Worm (Caenorhabditis elegans) whole organism, L4/young adult: ENCODE results near the gene F39D8.3.

Experiments used
- W03F9.2 ChIP-seq: fragments of 150-350 bp; optimal IDR thresholded peaks from 2 replicates; lab custom pipeline; 2014; ENCODE audit warnings: missing biosample characterization, missing genetic modification characterization
- dao-5 ChIP-seq: sonication (generic microtip); optimal IDR thresholded peaks from 2 replicates; lab custom pipeline; 2016; ENCODE audit warnings: missing genotype, missing genetic modification characterization, moderate library complexity, missing compliant biosample characterization
- him-1 ChIP-seq: sonication (generic microtip); optimal IDR thresholded peaks from 2 replicates; lab custom pipeline; 2016; ENCODE audit warnings: missing genotype, missing genetic modification reagents, missing genetic modification characterization, missing compliant biosample characterization

DNA sequence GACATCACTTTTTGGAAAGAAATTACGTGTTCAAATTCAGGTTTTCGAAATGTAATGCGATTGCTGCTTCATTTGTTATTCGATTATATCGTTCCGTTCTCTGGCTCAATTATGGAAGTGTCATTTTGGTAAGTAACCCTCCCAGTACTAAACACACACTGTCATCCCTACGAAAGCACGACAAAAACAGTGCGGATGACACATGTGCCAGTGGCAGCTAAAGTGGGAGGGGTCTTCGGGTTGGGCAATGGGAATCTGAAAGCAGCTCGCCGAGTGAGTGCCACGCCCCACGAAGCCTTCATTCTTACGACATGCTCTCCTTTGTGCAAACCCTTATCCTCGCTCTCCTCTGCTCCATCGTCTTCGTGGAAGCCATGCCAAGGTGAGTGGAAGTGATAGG lies 12.7 kb downstream of the F39D8.3 start, which contains the start of gene flp-32:
- TF ChIP-seq dao-5 (tag; lab: Kevin White, UChicago), result no peak
- TF ChIP-seq him-1 (tag; lab: Kevin White, UChicago), result no peak
- TF ChIP-seq W03F9.2 (tag; lab: Kevin White, UChicago), result no peak
